Worm (Caenorhabditis elegans) whole organism, midembryonic: Measurements from ENCODE around the gene rsu-1.

Experiments used
- ref-1 ChIP-seq: fragments of 200-800 bp; sonication (Bioruptor generic); conservative IDR thresholded peaks from 2 replicates; pipeline ENCODE4 v1.3.6; 2022; ENCODE audit warnings: missing genetic modification reagents, missing genetic modification characterization, missing compliant biosample characterization
- ztf-29 ChIP-seq: fragments of 200-800 bp; sonication (Bioruptor generic); IDR thresholded peaks from 2 replicates; pipeline ENCODE4 v1.3.6; 2022; ENCODE audit warnings: missing genetic modification reagents, missing genetic modification characterization, missing compliant biosample characterization

DNA sequence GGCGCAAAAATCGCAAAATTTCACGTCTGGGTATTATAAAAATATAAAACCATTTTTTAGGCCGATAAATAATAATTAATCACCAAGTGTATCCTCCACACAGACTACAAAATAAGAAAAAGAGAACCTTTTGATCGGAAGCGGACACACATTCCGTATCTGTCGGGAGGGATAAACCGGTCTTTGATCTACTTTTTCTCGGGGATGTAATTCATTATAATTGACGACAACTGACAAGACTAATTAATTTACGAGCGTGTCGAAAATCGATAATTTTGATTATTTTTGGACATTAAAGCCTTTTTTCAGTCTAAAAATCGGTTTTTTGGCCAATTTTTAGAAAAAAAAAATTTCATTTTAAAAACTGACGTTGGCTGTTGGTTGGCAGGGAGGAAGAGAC is 1.4 kb upstream of the rsu-1 start:
- TF ChIP-seq ref-1 = no peak
- no peak for TF ChIP-seq ztf-29 (GFP tag; lab: Robert Waterston, UW)
